Worm (Caenorhabditis elegans) whole organism, L2 larva: ENCODE measurements around the gene T06D8.2.

Experiments used
- C34F6.9 ChIP-seq: fragments of 150-350 bp; optimal IDR thresholded peaks from 2 replicates; lab custom pipeline; 2014; ENCODE audit warnings: missing biosample characterization, missing genetic modification characterization
- F13H6.1 ChIP-seq: sonication (generic microtip); optimal IDR thresholded peaks from 2 replicates; lab custom pipeline; 2016; ENCODE audit warnings: missing genetic modification characterization, missing compliant biosample characterization
- R02D3.7 ChIP-seq: fragments of 150-350 bp; optimal IDR thresholded peaks from 2 replicates; lab custom pipeline; 2014; ENCODE audit warnings: missing biosample characterization, missing genetic modification characterization
- Y55F3AM.14 ChIP-seq: fragments of 200-800 bp; sonication (Bioruptor generic); optimal IDR thresholded peaks from 2 replicates; lab custom pipeline; 2018; ENCODE audit warnings: mild to moderate bottlenecking, missing genetic modification characterization, missing compliant biosample characterization
- ZK546.5 ChIP-seq: sonication (generic microtip); optimal IDR thresholded peaks from 2 replicates; lab custom pipeline; 2017; ENCODE audit warnings: missing biosample characterization, missing genetic modification characterization
- aly-2 ChIP-seq: fragments of 150-350 bp; optimal IDR thresholded peaks from 2 replicates; lab custom pipeline; 2014; ENCODE audit warnings: missing biosample characterization, missing genetic modification characterization
- blmp-1 ChIP-seq: sonication (generic microtip); optimal IDR thresholded peaks from 2 replicates; lab custom pipeline; 2017; ENCODE audit warnings: missing genetic modification characterization, mild to moderate bottlenecking, missing compliant biosample characterization, antibody characterized with exemption, moderate library complexity; ENCODE audit not compliant: insufficient read depth
- ceh-16 ChIP-seq: fragments of 150-350 bp; optimal IDR thresholded peaks from 2 replicates; lab custom pipeline; 2014; ENCODE audit warnings: missing biosample characterization, missing genetic modification characterization
- ceh-82 ChIP-seq: fragments of 150-350 bp; optimal IDR thresholded peaks from 2 replicates; lab custom pipeline; 2014; ENCODE audit warnings: missing biosample characterization, missing genetic modification characterization
- crh-2 ChIP-seq: sonication (generic microtip); optimal IDR thresholded peaks from 2 replicates; lab custom pipeline; 2017; ENCODE audit warnings: missing biosample characterization, missing genetic modification characterization
- dmd-4 ChIP-seq: sonication (generic microtip); optimal IDR thresholded peaks from 2 replicates; lab custom pipeline; 2017; ENCODE audit warnings: missing biosample characterization, missing genetic modification characterization
- elt-3 ChIP-seq: sonication (generic microtip); optimal IDR thresholded peaks from 2 replicates; lab custom pipeline; 2017; ENCODE audit warnings: missing biosample characterization, missing genetic modification characterization
- gmeb-1 ChIP-seq: fragments of 150-350 bp; optimal IDR thresholded peaks from 2 replicates; lab custom pipeline; 2014; ENCODE audit warnings: missing biosample characterization, missing genetic modification characterization
- lin-13 ChIP-seq: fragments of 150-350 bp; optimal IDR thresholded peaks from 2 replicates; lab custom pipeline; 2014; ENCODE audit warnings: missing biosample characterization, missing genetic modification reagents, missing genetic modification characterization
- lin-39 ChIP-seq: fragments of 150-350 bp; optimal IDR thresholded peaks from 2 replicates; lab custom pipeline; 2014; ENCODE audit warnings: missing biosample characterization, missing genetic modification reagents, missing genetic modification characterization
- lsy-2 ChIP-seq, 2 experiments: fragments of 150-350 bp in 1 of 2; sonication (generic microtip) in 1 of 2; optimal IDR thresholded peaks; 2 replicates each; lab custom pipeline; 2014 to 2017; ENCODE audit warnings: missing biosample characterization in 2 of 2, missing genetic modification characterization in 2 of 2
- mab-5 ChIP-seq: fragments of 150-350 bp; optimal IDR thresholded peaks from 2 replicates; lab custom pipeline; 2014; ENCODE audit warnings: missing biosample characterization, missing genetic modification characterization
- mbf-1 ChIP-seq: sonication (generic microtip); optimal IDR thresholded peaks from 2 replicates; lab custom pipeline; 2017; ENCODE audit warnings: missing biosample characterization, missing genetic modification characterization
- nhr-10 ChIP-seq: sonication (generic microtip); optimal IDR thresholded peaks from 2 replicates; lab custom pipeline; 2017; ENCODE audit warnings: missing biosample characterization, missing genetic modification characterization
- nhr-129 ChIP-seq: fragments of 150-350 bp; optimal IDR thresholded peaks from 2 replicates; lab custom pipeline; 2014; ENCODE audit warnings: missing biosample characterization, missing genetic modification characterization
- nhr-23 ChIP-seq: fragments of 150-350 bp; optimal IDR thresholded peaks from 2 replicates; lab custom pipeline; 2014; ENCODE audit warnings: missing biosample characterization, missing genetic modification reagents, missing genetic modification characterization
- nhr-237 ChIP-seq: fragments of 150-350 bp; optimal IDR thresholded peaks from 2 replicates; lab custom pipeline; 2014; ENCODE audit warnings: missing biosample characterization, missing genetic modification characterization
- nhr-25 ChIP-seq: fragments of 150-350 bp; sonication (generic microtip); optimal IDR thresholded peaks from 3 replicates; lab custom pipeline; 2014; ENCODE audit warnings: missing biosample characterization, missing genetic modification characterization
- nhr-6 ChIP-seq: fragments of 150-350 bp; optimal IDR thresholded peaks from 2 replicates; lab custom pipeline; 2014; ENCODE audit warnings: missing biosample characterization, missing genetic modification characterization
- peb-1 ChIP-seq: fragments of 150-350 bp; optimal IDR thresholded peaks from 2 replicates; lab custom pipeline; 2014; ENCODE audit warnings: missing biosample characterization, missing genetic modification characterization
- sem-4 ChIP-seq: fragments of 150-350 bp; optimal IDR thresholded peaks from 2 replicates; lab custom pipeline; 2014; ENCODE audit warnings: missing biosample characterization, missing genetic modification reagents, missing genetic modification characterization
- skn-1 ChIP-seq: sonication (generic microtip); optimal IDR thresholded peaks from 2 replicates; lab custom pipeline; 2017; ENCODE audit warnings: missing biosample characterization, missing genetic modification characterization
- sma-3 ChIP-seq: sonication (generic microtip); optimal IDR thresholded peaks from 2 replicates; lab custom pipeline; 2016; ENCODE audit warnings: missing genetic modification reagents, missing genetic modification characterization, missing compliant biosample characterization
- sma-9 ChIP-seq, 2 experiments: fragments of 150-350 bp in 1 of 2; sonication (generic microtip) in 1 of 2; optimal IDR thresholded peaks; 2 replicates each; lab custom pipeline; 2014 to 2016; ENCODE audit warnings: missing genetic modification characterization in 2 of 2, mild to moderate bottlenecking in 1 of 2, missing biosample characterization in 1 of 2, missing compliant biosample characterization in 1 of 2, missing genetic modification reagents in 1 of 2, moderate library complexity in 1 of 2
- unc-55 ChIP-seq: fragments of 150-350 bp; sonication (generic microtip); optimal IDR thresholded peaks from 3 replicates; lab custom pipeline; 2014; ENCODE audit warnings: missing biosample characterization, missing genetic modification reagents, missing genetic modification characterization
- unc-62 ChIP-seq: fragments of 150-350 bp; optimal IDR thresholded peaks from 2 replicates; lab custom pipeline; 2014; ENCODE audit warnings: missing biosample characterization, missing genetic modification reagents, missing genetic modification characterization
- zag-1 ChIP-seq: fragments of 150-350 bp; optimal IDR thresholded peaks from 2 replicates; lab custom pipeline; 2014; ENCODE audit warnings: missing biosample characterization, missing genetic modification characterization
- ztf-1 ChIP-seq: fragments of 200-800 bp; sonication (Bioruptor generic); conservative IDR thresholded peaks from 2 replicates; pipeline ENCODE4 v1.3.6; 2022; ENCODE audit warnings: missing genetic modification characterization, missing compliant biosample characterization
- ztf-11 ChIP-seq: sonication (generic microtip); optimal IDR thresholded peaks from 2 replicates; lab custom pipeline; 2017; ENCODE audit warnings: missing biosample characterization, missing genetic modification characterization
- ztf-4 ChIP-seq: fragments of 150-350 bp; optimal IDR thresholded peaks from 2 replicates; lab custom pipeline; 2014; ENCODE audit warnings: missing biosample characterization, missing genetic modification characterization

Gene T06D8.2

DNA sequence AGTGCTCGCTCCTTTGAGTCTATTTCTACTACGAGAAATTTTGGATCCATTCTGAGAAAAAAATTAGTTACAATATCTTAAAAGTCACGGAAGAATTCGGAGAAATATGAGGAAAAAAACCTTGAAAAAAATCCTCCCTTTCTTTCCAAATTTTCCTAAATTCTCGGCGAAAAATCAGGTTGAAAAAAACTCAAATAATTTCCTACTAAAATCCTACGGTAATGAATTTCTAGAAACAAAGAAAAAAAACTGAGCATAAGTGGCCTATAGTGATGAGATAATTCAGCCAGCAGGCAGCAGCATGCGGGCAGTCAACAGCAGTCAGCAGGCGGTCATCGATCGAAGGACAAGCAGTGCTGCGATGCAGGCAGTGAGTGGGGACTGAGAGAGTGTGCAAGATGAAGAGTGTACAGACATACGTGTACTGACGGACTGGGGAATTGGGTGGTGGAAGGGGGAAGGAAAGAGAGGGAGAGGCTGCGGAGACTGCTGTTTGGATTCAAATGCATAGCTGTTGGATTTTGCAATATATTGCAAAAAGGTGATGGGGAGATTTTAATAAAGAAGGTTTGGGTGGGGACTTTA lies 41.6 kb upstream of the T06D8.2 start, which contains the start of gene lir-3:
Gene lir-3, minus strand, starts transcription at position 51 of the 585 bp plus-strand sequence.
- TF ChIP-seq sma-9 (GFP tag; optimal IDR thresholded peaks at IDR 0.05; lab: Kevin White, UChicago) (peak; percentile 7), sma-9 (tag; optimal IDR thresholded peaks at IDR 0.05; lab: Kevin White, UChicago) (no peak), F13H6.1 (tag; lab: Kevin White, UChicago) (peak; percentile 24), ZK546.5 (no peak), lsy-2 (tag; optimal IDR thresholded peaks at IDR 0.05; lab: Kevin White, UChicago) (peak in 1 of 2 experiments; percentile 37), nhr-129 (tag; lab: Kevin White, UChicago) (peak; percentile 21), unc-55 (GFP tag; lab: Kevin White, UChicago) (peak; percentile 36), C34F6.9 (tag; lab: Kevin White, UChicago) (peak; percentile 52), ztf-4 (tag; lab: Kevin White, UChicago) (no peak)

ce11 chrII:11185728-11186127 lies 40.8 kb upstream of the T06D8.2 start, which contains the start of gene sfxn-1.2:
Gene sfxn-1.2, plus strand, starts transcription at chrII:11186028.
- TF ChIP-seq ztf-11 (no peak), nhr-23 (tag; lab: Kevin White, UChicago) (no peak), aly-2 (tag; lab: Kevin White, UChicago) (no peak), dmd-4 (tag; lab: Kevin White, UChicago) (no peak), unc-55 (GFP tag; lab: Kevin White, UChicago) (no peak), sem-4 (tag; lab: Kevin White, UChicago) (no peak), nhr-10 (tag; lab: Kevin White, UChicago) (no peak), unc-62 (GFP tag; lab: Kevin White, UChicago) (no peak), lin-13 (GFP tag; lab: Kevin White, UChicago) (no peak), nhr-129 (tag; lab: Kevin White, UChicago) (no peak), ztf-1 (GFP tag; lab: Robert Waterston, UW) (no peak), sma-9 (GFP tag; optimal IDR thresholded peaks at IDR 0.05; lab: Kevin White, UChicago) (no peak), sma-9 (tag; optimal IDR thresholded peaks at IDR 0.05; lab: Kevin White, UChicago) (no peak), ceh-82 (tag; lab: Kevin White, UChicago) (no peak), ceh-16 (tag; lab: Kevin White, UChicago) (no peak), crh-2 (tag; lab: Kevin White, UChicago) (no peak), lsy-2 (tag; optimal IDR thresholded peaks at IDR 0.05; lab: Kevin White, UChicago) (no peak), zag-1 (tag; lab: Kevin White, UChicago) (no peak)
- TF ChIP-seq, all 48 proteins: peak for 0

DNA sequence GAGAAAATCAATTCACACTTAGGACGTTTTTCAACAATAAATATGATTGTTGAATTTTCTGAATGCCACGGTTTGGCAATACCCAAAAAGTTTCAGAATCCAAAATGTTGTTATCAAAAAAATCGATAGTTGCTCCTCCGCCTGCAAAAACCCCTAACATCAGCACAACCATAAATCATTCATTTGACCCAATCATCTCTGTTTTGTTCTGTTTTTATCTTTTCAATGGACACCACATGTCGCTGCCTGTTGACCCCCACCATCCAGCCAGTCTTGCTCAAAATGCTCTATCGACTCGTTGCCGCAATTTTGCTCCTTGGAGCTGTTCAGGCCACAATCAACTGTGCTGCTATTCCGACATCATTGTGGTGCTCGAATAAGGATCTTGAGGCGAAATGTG lies 38.5 kb upstream of the T06D8.2 start, which contains the start of gene F37H8.5:
Gene F37H8.5, plus strand, starts transcription at position 181 of the 400 bp plus-strand sequence.
- TF ChIP-seq mab-5 (tag; lab: Kevin White, UChicago) = peak; percentile 22
- no peak for TF ChIP-seq nhr-237

- TF ChIP-seq lin-13 (GFP tag; lab: Kevin White, UChicago) (no peak), sem-4 (tag; lab: Kevin White, UChicago) (no peak), lin-39 (no peak), nhr-10 (tag; lab: Kevin White, UChicago) (no peak), nhr-6 (no peak), nhr-25 (tag; lab: Kevin White, UChicago) (peak; percentile 31), skn-1 (tag; lab: Kevin White, UChicago) (no peak), ceh-16 (tag; lab: Kevin White, UChicago) (peak; percentile 56), ztf-11 (no peak), gmeb-1 (no peak), ztf-4 (tag; lab: Kevin White, UChicago) (no peak)
Measured at ce11 chrII:11192488-11192887, 34.0 kb upstream of the T06D8.2 start.

- peak; percentile 58 for TF ChIP-seq blmp-1
- no peak for TF ChIP-seq unc-55 (GFP tag; lab: Kevin White, UChicago)
- peak; percentile 1 for TF ChIP-seq nhr-25 (tag; lab: Kevin White, UChicago)
Measured at ce11 chrII:11193523-11193922, 33.0 kb upstream of the T06D8.2 start.

DNA sequence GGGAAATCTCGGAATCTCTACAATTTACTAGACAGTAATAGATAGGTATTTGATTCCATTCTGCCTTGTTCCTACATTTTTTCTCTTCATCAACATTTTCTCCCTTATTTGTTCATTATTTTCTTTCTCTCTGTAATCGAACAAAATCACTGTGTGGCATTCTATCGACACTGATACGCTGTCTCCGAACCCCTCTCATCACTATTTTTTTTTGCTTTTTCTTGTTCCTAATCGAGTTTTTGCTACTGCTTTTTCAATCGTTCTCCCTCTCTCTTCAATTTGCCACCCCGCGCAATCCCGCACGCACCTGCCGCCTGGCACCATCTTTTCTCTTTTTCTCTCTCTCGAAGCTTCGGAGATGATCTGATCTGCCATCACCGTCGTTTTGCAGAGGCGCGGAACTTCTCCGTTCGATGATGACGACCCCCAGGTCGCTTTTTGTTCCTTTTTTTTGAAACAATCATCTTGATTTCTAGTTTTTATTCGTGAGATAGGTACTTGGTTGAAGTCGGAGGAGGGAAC lies 26.2 kb upstream of the T06D8.2 start:
- TF ChIP-seq R02D3.7 (tag; lab: Kevin White, UChicago) (no peak), F13H6.1 (tag; lab: Kevin White, UChicago) (no peak), unc-55 (GFP tag; lab: Kevin White, UChicago) (no peak), ceh-82 (tag; lab: Kevin White, UChicago) (no peak), peb-1 (tag; lab: Kevin White, UChicago) (peak; percentile 64), nhr-129 (tag; lab: Kevin White, UChicago) (no peak), blmp-1 (peak; percentile 44), elt-3 (tag; lab: Kevin White, UChicago) (no peak), sma-3 (GFP tag; lab: Kevin White, UChicago) (no peak), sma-9 (GFP tag; optimal IDR thresholded peaks at IDR 0.05; lab: Kevin White, UChicago) (no peak), sma-9 (tag; optimal IDR thresholded peaks at IDR 0.05; lab: Kevin White, UChicago) (no peak), crh-2 (tag; lab: Kevin White, UChicago) (no peak), mbf-1 (tag; lab: Kevin White, UChicago) (no peak), Y55F3AM.14 (GFP tag; lab: Kevin White, UChicago) (no peak), nhr-25 (tag; lab: Kevin White, UChicago) (peak; percentile 47), skn-1 (tag; lab: Kevin White, UChicago) (no peak), nhr-237 (no peak)
